Worm (Caenorhabditis elegans): ENCODE measurements around the gene C46F11.5.

DNA sequence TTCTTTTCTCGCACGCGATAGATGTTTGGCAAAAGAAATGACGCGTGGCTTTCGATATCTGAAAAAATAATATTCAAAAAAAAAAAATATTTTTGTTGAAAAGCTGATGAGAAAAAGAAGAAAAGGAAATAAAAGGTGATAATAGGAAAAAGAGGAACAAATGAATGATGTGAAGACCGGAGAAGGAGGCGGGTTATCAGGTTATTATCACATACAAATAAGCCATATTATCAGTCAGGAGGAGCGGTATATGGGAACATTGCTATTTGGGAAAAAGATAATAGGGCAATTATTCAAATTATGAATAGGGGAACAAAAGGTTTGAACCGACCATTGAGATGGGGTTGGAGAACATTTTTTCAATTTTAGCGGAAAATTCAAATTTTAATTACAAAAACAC, 16.7 kb upstream of the C46F11.5 start:
- TF ChIP-seq ceh-13 (GFP tag; optimal IDR thresholded peaks at IDR 0.05) (no peak), ama-1 (optimal IDR thresholded peaks at IDR 0.05) (no peak)
